Fruit fly (Drosophila melanogaster) whole organism, embryonic: ENCODE results near the gene GstD4.
A peak's percentile ranks its signal among the peaks of the same experiment; 100 is the strongest.

Source experiments
- Ada2b ChIP-seq: fragments of 200-800 bp; sonication (Bioruptor generic); IDR thresholded peaks from 2 replicates; pipeline ENCODE4 v1.3.6; 2022; ENCODE audit warnings: missing biosample characterization, missing genetic modification characterization
- Atf3 ChIP-seq: fragments of 200-800 bp; sonication (Bioruptor generic); optimal IDR thresholded peaks from 3 replicates; lab custom pipeline; 2016; ENCODE audit warnings: missing biosample characterization, missing genetic modification characterization
- Awh ChIP-seq: fragments of 200-800 bp; sonication (Bioruptor generic); IDR thresholded peaks from 2 replicates; pipeline ENCODE4, ENCODE4 v1.3.6; 2022; ENCODE audit warnings: missing biosample characterization, missing genetic modification characterization
- C15 ChIP-seq: fragments of 200-800 bp; sonication (Bioruptor generic); IDR thresholded peaks from 3 replicates; pipeline ENCODE4 v1.3.6; 2022; ENCODE audit warnings: missing biosample characterization, missing genetic modification characterization
- CG11456 ChIP-seq: fragments of 200-800 bp; sonication (Bioruptor generic); IDR thresholded peaks from 3 replicates; pipeline ENCODE4 v1.3.6; 2022; ENCODE audit warnings: missing biosample characterization, missing genetic modification characterization
- CG13624 ChIP-seq: fragments of 200-800 bp; sonication (Bioruptor generic); optimal IDR thresholded peaks from 2 replicates; lab custom pipeline; 2016; ENCODE audit warnings: missing biosample characterization, missing genetic modification characterization
- CG14860 ChIP-seq: fragments of 200-800 bp; sonication (Bioruptor generic); IDR thresholded peaks from 3 replicates; pipeline ENCODE4 v1.3.6; 2022; ENCODE audit warnings: missing biosample characterization, missing genetic modification characterization; ENCODE audit not compliant: partially characterized antibody
- CG14965 ChIP-seq: fragments of 200-800 bp; sonication (Bioruptor generic); optimal IDR thresholded peaks from 2 replicates; lab custom pipeline; 2016; ENCODE audit warnings: missing biosample characterization, missing genetic modification characterization, borderline replicate concordance
- CG16815 ChIP-seq: fragments of 200-800 bp; sonication (Bioruptor generic); optimal IDR thresholded peaks from 3 replicates; lab custom pipeline; 2017; ENCODE audit warnings: missing biosample characterization, mild to moderate bottlenecking, missing genetic modification characterization
- CG17829 ChIP-seq: fragments of 200-800 bp; optimal IDR thresholded peaks from 2 replicates; lab custom pipeline; 2019; ENCODE audit warnings: missing biosample characterization, mild to moderate bottlenecking, missing genetic modification characterization, moderate library complexity
- CG2116 ChIP-seq: fragments of 200-800 bp; sonication (Bioruptor generic); optimal IDR thresholded peaks from 3 replicates; lab custom pipeline; 2018; ENCODE audit warnings: missing biosample characterization, mild to moderate bottlenecking, missing genetic modification characterization
- CG32767 ChIP-seq: fragments of 200-800 bp; sonication (Bioruptor generic); IDR thresholded peaks from 2 replicates; pipeline ENCODE4 v1.3.6; 2022; ENCODE audit warnings: missing biosample characterization, missing genetic modification characterization
- CG33213 ChIP-seq: fragments of 200-800 bp; sonication (Bioruptor generic); optimal IDR thresholded peaks from 3 replicates; lab custom pipeline; 2016; ENCODE audit warnings: missing biosample characterization, missing genetic modification characterization
- CG3847 ChIP-seq: fragments of 200-800 bp; sonication (Bioruptor generic); IDR thresholded peaks from 2 replicates; pipeline ENCODE4 v1.3.6; 2022; ENCODE audit warnings: missing biosample characterization, missing genetic modification characterization
- CG9215 ChIP-seq: fragments of 200-800 bp; sonication (Bioruptor generic); IDR thresholded peaks from 2 replicates; pipeline ENCODE4 v1.3.6; 2022; ENCODE audit warnings: missing biosample characterization, missing genetic modification characterization
- CG9437 ChIP-seq: fragments of 200-800 bp; sonication (Bioruptor generic); optimal IDR thresholded peaks from 2 replicates; lab custom pipeline; 2018; ENCODE audit warnings: missing biosample characterization, mild to moderate bottlenecking, missing genetic modification characterization
- Deaf1 ChIP-seq: fragments of 200-800 bp; optimal IDR thresholded peaks from 3 replicates; lab custom pipeline; 2019; ENCODE audit warnings: missing biosample characterization, mild to moderate bottlenecking, missing genetic modification characterization, moderate library complexity
- Drgx ChIP-seq: fragments of 200-800 bp; sonication (Bioruptor generic); IDR thresholded peaks from 2 replicates; pipeline ENCODE4 v1.3.6; 2022; ENCODE audit warnings: missing biosample characterization, missing genetic modification characterization
- Ets97D ChIP-seq: fragments of 200-800 bp; sonication (Bioruptor generic); optimal IDR thresholded peaks from 3 replicates; lab custom pipeline; 2016; ENCODE audit warnings: missing biosample characterization, missing genetic modification characterization
- HLH4C ChIP-seq: fragments of 200-800 bp; sonication (Bioruptor generic); IDR thresholded peaks from 3 replicates; pipeline ENCODE4 v1.3.6; 2022; ENCODE audit warnings: missing biosample characterization, missing genetic modification characterization; ENCODE audit not compliant: partially characterized antibody
- HLH54F ChIP-seq: fragments of 200-800 bp; sonication (Bioruptor generic); optimal IDR thresholded peaks from 3 replicates; lab custom pipeline; 2016; ENCODE audit warnings: missing biosample characterization, missing genetic modification characterization
- Mad ChIP-seq: fragments of 200-800 bp; sonication (Bioruptor generic); optimal IDR thresholded peaks from 2 replicates; lab custom pipeline; 2016; ENCODE audit warnings: missing biosample characterization, missing genetic modification characterization
- Med ChIP-seq: fragments of 200-800 bp; sonication (Bioruptor generic); peaks from one replicate; lab custom pipeline; 2016; ENCODE audit warnings: missing biosample characterization, missing genetic modification characterization, mild to moderate bottlenecking, inconsistent platforms, moderate library complexity
- Meics ChIP-seq: fragments of 200-800 bp; sonication (Bioruptor generic); optimal IDR thresholded peaks from 2 replicates; lab custom pipeline; 2017; ENCODE audit warnings: missing biosample characterization, mild to moderate bottlenecking, missing genetic modification characterization
- NFAT ChIP-seq: fragments of 200-800 bp; sonication (Bioruptor generic); IDR thresholded peaks from 2 replicates; pipeline ENCODE4 v1.3.6; 2022; ENCODE audit warnings: missing biosample characterization, missing genetic modification characterization
- Optix ChIP-seq: fragments of 200-800 bp; sonication (Bioruptor generic); IDR thresholded peaks from 3 replicates; pipeline ENCODE4 v1.3.6; 2022; ENCODE audit warnings: missing biosample characterization, missing genetic modification characterization
- Pdp1 ChIP-seq, 2 experiments: fragments of 200-800 bp; sonication (Bioruptor generic); optimal IDR thresholded peaks; 3 replicates each; lab custom pipeline; 2016; ENCODE audit warnings: missing biosample characterization in 2 of 2, missing genetic modification characterization in 2 of 2, mild to moderate bottlenecking in 1 of 2, moderate library complexity in 1 of 2
- Rfx ChIP-seq: fragments of 200-800 bp; sonication (Bioruptor generic); IDR thresholded peaks from 2 replicates; pipeline ENCODE4 v1.3.6; 2022; ENCODE audit warnings: missing biosample characterization, missing genetic modification characterization
- Rx ChIP-seq: fragments of 200-800 bp; sonication (Bioruptor generic); IDR thresholded peaks from 2 replicates; pipeline ENCODE4 v1.3.6; 2022; ENCODE audit warnings: missing biosample characterization, missing genetic modification characterization
- Scr ChIP-seq: fragments of 200-800 bp; sonication (Bioruptor generic); IDR thresholded peaks from 2 replicates; pipeline ENCODE4 v1.3.6; 2022; ENCODE audit warnings: missing biosample characterization, missing genetic modification characterization; ENCODE audit not compliant: partially characterized antibody
- Side ChIP-seq: fragments of 200-800 bp; sonication (Bioruptor generic); optimal IDR thresholded peaks from 2 replicates; lab custom pipeline; 2016; ENCODE audit warnings: missing biosample characterization, missing genetic modification characterization
- Sry-δ ChIP-seq: fragments of 200-800 bp; sonication (Bioruptor generic); optimal IDR thresholded peaks from 2 replicates; lab custom pipeline; 2016; ENCODE audit warnings: missing biosample characterization, missing genetic modification characterization
- Ssrp ChIP-seq: fragments of 200-800 bp; sonication (Bioruptor generic); optimal IDR thresholded peaks from 2 replicates; lab custom pipeline; 2018; ENCODE audit warnings: missing biosample characterization, mild to moderate bottlenecking, missing genetic modification characterization, moderate library complexity
- Stat92E ChIP-seq, 3 experiments: fragments of >200 bp in 2 of 3; fragments of 200-800 bp in 1 of 3; sonication (Bioruptor generic) in 1 of 3; optimal IDR thresholded peaks; 2 replicates each; lab custom pipeline; 2017 to 2019; ENCODE audit warnings: missing biosample characterization in 3 of 3, missing genetic modification characterization in 3 of 3, mild to moderate bottlenecking in 1 of 3, moderate library complexity in 1 of 3
- Trl ChIP-seq, 3 experiments: fragments of >200 bp in 2 of 3; fragments of 200-800 bp in 1 of 3; sonication (Bioruptor generic) in 1 of 3; optimal IDR thresholded peaks; 2 replicates in 1 of 3; 3 replicates in 2 of 3; lab custom pipeline; 2016 to 2017; ENCODE audit warnings: missing biosample characterization in 1 of 3, missing genetic modification characterization in 1 of 3
- Usf ChIP-seq: fragments of 200-800 bp; sonication (Bioruptor generic); optimal IDR thresholded peaks from 2 replicates; lab custom pipeline; 2017; ENCODE audit warnings: missing genotype, missing biosample characterization, missing genetic modification characterization
- ac ChIP-seq: fragments of 200-800 bp; sonication (Bioruptor generic); optimal IDR thresholded peaks from 3 replicates; lab custom pipeline; 2017; ENCODE audit warnings: missing biosample characterization, mild to moderate bottlenecking, missing genetic modification characterization
- br ChIP-seq: fragments of >200 bp; optimal IDR thresholded peaks from 2 replicates; lab custom pipeline; 2017
- gsb ChIP-seq: fragments of 200-800 bp; sonication (Bioruptor generic); IDR thresholded peaks from 2 replicates; pipeline ENCODE4 v1.3.6; 2022; ENCODE audit warnings: missing biosample characterization, missing genetic modification characterization
- h ChIP-seq: fragments of >200 bp; optimal IDR thresholded peaks from 2 replicates; lab custom pipeline; 2017
- hkb ChIP-seq, 2 experiments: fragments of 200-800 bp in 1 of 2; fragments of >200 bp in 1 of 2; sonication (Bioruptor generic) in 1 of 2; IDR thresholded peaks in 1 of 2; optimal IDR thresholded peaks in 1 of 2; 2 replicates each; pipeline versions ENCODE4 v1.3.6 to Lab custom; 2017 to 2022; ENCODE audit warnings: missing biosample characterization in 1 of 2, missing genetic modification characterization in 1 of 2
- knrl ChIP-seq: fragments of 200-800 bp; sonication (Bioruptor generic); IDR thresholded peaks from 3 replicates; pipeline ENCODE4 v1.3.6; 2022; ENCODE audit warnings: missing biosample characterization, missing genetic modification characterization; ENCODE audit not compliant: partially characterized antibody
- nmo ChIP-seq: fragments of 200-800 bp; sonication (Bioruptor generic); optimal IDR thresholded peaks from 2 replicates; lab custom pipeline; 2018; ENCODE audit warnings: missing biosample characterization, mild to moderate bottlenecking, missing genetic modification characterization, moderate library complexity
- phol ChIP-seq: fragments of 200-800 bp; sonication (Bioruptor generic); optimal IDR thresholded peaks from 3 replicates; lab custom pipeline; 2018; ENCODE audit warnings: missing biosample characterization, mild to moderate bottlenecking, missing genetic modification characterization, moderate library complexity
- shn ChIP-seq: fragments of 200-800 bp; sonication (Bioruptor generic); optimal IDR thresholded peaks from 3 replicates; lab custom pipeline; 2016; ENCODE audit warnings: missing biosample characterization, missing genetic modification characterization
- tup ChIP-seq: fragments of 200-800 bp; sonication (Bioruptor generic); optimal IDR thresholded peaks from 2 replicates; lab custom pipeline; 2016; ENCODE audit warnings: missing biosample characterization, mild to moderate bottlenecking, missing genetic modification characterization, moderate library complexity
- unc-4 ChIP-seq: fragments of 200-800 bp; sonication (Bioruptor generic); IDR thresholded peaks from 2 replicates; pipeline ENCODE4 v1.3.6; 2022; ENCODE audit warnings: missing biosample characterization, missing genetic modification characterization; ENCODE audit not compliant: partially characterized antibody
- zen2 ChIP-seq: fragments of 200-800 bp; sonication (Bioruptor generic); IDR thresholded peaks from 3 replicates; pipeline ENCODE4 v1.3.6; 2022; ENCODE audit warnings: missing biosample characterization, missing genetic modification characterization; ENCODE audit not compliant: partially characterized antibody

GstD4 gene

DNA sequence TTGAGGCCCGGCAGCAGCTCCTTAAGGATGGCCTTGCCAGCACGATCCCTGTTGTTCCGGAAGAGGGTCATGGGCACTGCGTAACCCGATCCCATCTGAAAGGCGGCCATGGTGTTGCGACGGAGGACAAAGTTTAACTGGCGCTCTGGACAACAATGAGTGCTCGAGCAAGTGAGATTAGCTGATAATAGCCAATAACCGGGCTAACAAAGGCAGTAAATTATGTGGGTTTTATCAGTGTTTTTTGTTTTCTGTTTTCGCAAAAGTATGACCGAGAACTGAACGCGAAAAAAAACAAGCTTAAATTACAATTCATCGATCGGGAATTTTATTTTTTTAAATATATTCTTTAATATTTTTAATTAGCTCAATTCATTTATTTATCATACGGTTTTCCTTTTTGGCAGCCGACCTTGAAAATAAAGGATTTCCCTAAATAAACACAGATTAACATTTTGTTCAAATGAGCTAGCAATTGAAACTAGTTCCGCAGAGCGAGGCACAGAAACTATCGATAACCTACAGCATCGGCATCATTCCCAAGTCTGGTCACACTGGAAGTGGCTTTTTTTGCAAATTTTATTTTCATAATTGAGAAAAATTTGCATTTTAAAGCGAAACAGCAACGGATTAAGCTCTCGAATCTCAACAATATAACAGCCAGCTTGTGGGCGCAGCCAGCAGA is 39.5 kb downstream of the GstD4 start, which contains the start of the genes Dip-C and pps (continued):
- TF ChIP-seq CG9437 (no peak), Stat92E (GFP tag; optimal IDR thresholded peaks at IDR 0.05; lab: Kevin White, UChicago) (no peak), Scr (GFP tag; lab: Robert Waterston, UW) (peak; percentile 76), Deaf1 (tag; lab: Kevin White, UChicago) (no peak), CG9215 (no peak), CG16815 (no peak), shn (no peak), Trl (optimal IDR thresholded peaks at IDR 0.05; lab: Kevin White, UChicago) (no peak), Trl (GFP tag; optimal IDR thresholded peaks at IDR 0.05; lab: Kevin White, UChicago) (no peak), phol (peak; percentile 46), HLH4C (GFP tag; lab: Robert Waterston, UW) (peak; percentile 68; the same call in 2 of the 3 replicates), CG14965 (GFP tag; lab: Kevin White, UChicago) (no peak), Atf3 (GFP tag; lab: Kevin White, UChicago) (no peak), CG14860 (GFP tag; lab: Robert Waterston, UW) (peak; percentile 35; the same call in 1 of the 3 replicates), Ssrp (tag; lab: Kevin White, UChicago) (no peak), Pdp1 (GFP tag; optimal IDR thresholded peaks at IDR 0.05; lab: Kevin White, UChicago) (no peak), CG3847 (GFP tag; lab: Robert Waterston, UW) (no peak), HLH54F (GFP tag; lab: Kevin White, UChicago) (no peak), Awh (no peak), br (no peak), Mad (GFP tag; lab: Kevin White, UChicago) (no peak), CG17829 (tag; lab: Kevin White, UChicago) (peak; percentile 56)
- TF ChIP-seq, all 482 proteins: peak for 70

DNA sequence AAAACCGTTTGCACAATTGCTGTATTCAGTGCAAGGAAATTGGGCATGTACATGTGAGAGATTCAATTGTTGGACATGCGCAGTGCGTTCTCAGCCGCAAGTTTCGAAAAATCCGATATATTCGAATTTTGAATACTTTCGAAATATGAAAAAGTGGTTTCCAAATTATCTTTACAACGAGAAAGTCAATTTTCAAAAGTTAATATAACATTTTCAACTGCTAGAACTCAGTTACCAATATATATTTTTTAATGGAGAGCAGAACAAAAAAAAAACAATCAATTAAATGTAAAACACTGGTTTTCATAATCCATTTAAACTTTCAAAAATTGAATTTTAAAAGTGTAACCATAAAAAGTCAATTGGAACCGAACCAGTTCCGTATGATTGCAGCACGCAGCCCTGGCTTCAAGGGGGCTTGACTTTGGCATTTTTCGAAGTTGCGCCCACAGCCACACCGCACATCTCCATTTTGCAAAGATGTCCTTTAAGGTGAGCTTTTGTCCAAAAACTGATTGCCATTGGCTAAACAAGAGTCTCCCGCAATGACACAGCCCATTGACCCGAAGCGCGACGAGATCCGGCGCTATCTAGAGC is 48.6 kb downstream of the GstD4 start, which contains the start of the genes Scgbeta and CG17202:
Gene Scgbeta (minus strand): TSS at position 51 of the 597 bp plus-strand sequence.
Gene CG17202 (plus strand): TSS at position 390 of the 597 bp plus-strand sequence.
- peak; percentile 49; the same call in 1 of the 3 replicates for TF ChIP-seq knrl (GFP tag; lab: Robert Waterston, UW)
- TF ChIP-seq nmo (GFP tag; lab: Kevin White, UChicago), result peak; percentile 39
- TF ChIP-seq tup (GFP tag; lab: Kevin White, UChicago), result no peak
- TF ChIP-seq Meics (GFP tag; lab: Kevin White, UChicago), result no peak
- TF ChIP-seq NFAT (GFP tag; lab: Robert Waterston, UW), result no peak
- TF ChIP-seq CG2116 (GFP tag; lab: Kevin White, UChicago), result peak; percentile 7
- 0 out of 2 replicates have a peak, but pooled peaks have one; percentile 12 for TF ChIP-seq CG32767
- no peak for TF ChIP-seq Drgx (GFP tag; lab: Robert Waterston, UW)
- no peak for TF ChIP-seq Optix
- peak; percentile 43 for TF ChIP-seq Sry-δ (GFP tag; lab: Kevin White, UChicago)
- no peak for TF ChIP-seq h (lab: Kevin White, UChicago)
- TF ChIP-seq Med (GFP tag; lab: Kevin White, UChicago), result peak; percentile 69
- no peak for TF ChIP-seq unc-4 (GFP tag; lab: Robert Waterston, UW)
- TF ChIP-seq zen2 (GFP tag; lab: Robert Waterston, UW), result no peak
- no peak for TF ChIP-seq gsb (GFP tag; lab: Robert Waterston, UW)
- TF ChIP-seq ac, result no peak
- peak; percentile 67 for TF ChIP-seq CG33213 (GFP tag; lab: Kevin White, UChicago)
- TF ChIP-seq Side (GFP tag; lab: Kevin White, UChicago), result peak; percentile 11
- TF ChIP-seq Ada2b (GFP tag; lab: Robert Waterston, UW), result 0 out of 2 replicates have a peak, but pooled peaks have one; percentile 5
- TF ChIP-seq Ets97D (GFP tag; lab: Kevin White, UChicago), result peak; percentile 65
- peak; percentile 30 for TF ChIP-seq CG13624 (GFP tag; lab: Kevin White, UChicago)
- no peak for TF ChIP-seq C15 (GFP tag; lab: Robert Waterston, UW)
- peak; percentile 38; the same call in 1 of the 3 replicates for TF ChIP-seq CG11456 (GFP tag; lab: Robert Waterston, UW)
- TF ChIP-seq Rfx (GFP tag; lab: Robert Waterston, UW), result 0 out of 2 replicates have a peak, but pooled peaks have one; percentile 40
- no peak for TF ChIP-seq hkb (optimal IDR thresholded peaks at IDR 0.05; lab: Kevin White, UChicago)
- TF ChIP-seq hkb (GFP tag; IDR thresholded peaks at IDR 0.05; lab: Robert Waterston, UW), result no peak
- no peak for TF ChIP-seq Rx (GFP tag; lab: Robert Waterston, UW)
- no peak for TF ChIP-seq Usf (GFP tag; lab: Kevin White, UChicago)
